Fruit fly (Drosophila melanogaster) whole organism, prepupa: ENCODE measurements around the gene bark.

Experiments used
- Blimp-1 ChIP-seq: fragments of 200-800 bp; sonication (Bioruptor generic); optimal IDR thresholded peaks from 3 replicates; lab custom pipeline; 2017; ENCODE audit warnings: missing biosample characterization, missing genetic modification characterization, mild to moderate bottlenecking, moderate library complexity, missing genetic modification reagents
- CG16779 ChIP-seq: fragments of 200-800 bp; sonication (Bioruptor generic); optimal IDR thresholded peaks from 3 replicates; lab custom pipeline; 2017; ENCODE audit warnings: missing biosample characterization, mild to moderate bottlenecking, missing genetic modification characterization
- CG3919 ChIP-seq: fragments of 200-800 bp; sonication (Bioruptor generic); optimal IDR thresholded peaks from 3 replicates; lab custom pipeline; 2016; ENCODE audit warnings: missing biosample characterization, missing genetic modification characterization
- CG4318 ChIP-seq: fragments of 200-800 bp; sonication (Bioruptor generic); optimal IDR thresholded peaks from 3 replicates; lab custom pipeline; 2017; ENCODE audit warnings: missing biosample characterization, mild to moderate bottlenecking, missing genetic modification characterization
- CG6854 ChIP-seq: fragments of 200-800 bp; sonication (Bioruptor generic); optimal IDR thresholded peaks from 2 replicates; lab custom pipeline; 2017; ENCODE audit warnings: missing biosample characterization, mild to moderate bottlenecking, missing genetic modification characterization
- CG8632 ChIP-seq: fragments of 200-800 bp; sonication (Bioruptor generic); optimal IDR thresholded peaks from 3 replicates; lab custom pipeline; 2016; ENCODE audit warnings: missing biosample characterization, missing genetic modification characterization
- Eip78C ChIP-seq: fragments of 200-800 bp; sonication (Bioruptor generic); peaks from one replicate; lab custom pipeline; 2016; ENCODE audit warnings: missing biosample characterization, missing genetic modification characterization
- Gug ChIP-seq: fragments of 200-800 bp; sonication (Bioruptor generic); IDR thresholded peaks from 2 replicates; pipeline ENCODE4 v1.3.6; 2022; ENCODE audit warnings: missing biosample characterization, missing genetic modification characterization
- Met ChIP-seq: fragments of 200-800 bp; sonication (Bioruptor generic); optimal IDR thresholded peaks from 3 replicates; lab custom pipeline; 2016; ENCODE audit warnings: missing biosample characterization, missing genetic modification characterization
- fkh ChIP-seq: fragments of 200-800 bp; sonication (Bioruptor generic); optimal IDR thresholded peaks from 3 replicates; lab custom pipeline; 2017; ENCODE audit warnings: missing biosample characterization, mild to moderate bottlenecking, missing genetic modification characterization, moderate library complexity
- net ChIP-seq: fragments of 200-800 bp; sonication (Bioruptor generic); optimal IDR thresholded peaks from 3 replicates; lab custom pipeline; 2016; ENCODE audit warnings: missing biosample characterization, missing genetic modification characterization

- no peak for TF ChIP-seq Gug (GFP tag; lab: Robert Waterston, UW)
- TF ChIP-seq CG6854 (GFP tag; lab: Kevin White, UChicago): no peak
- no peak for TF ChIP-seq CG16779
- no peak for TF ChIP-seq net (GFP tag; lab: Kevin White, UChicago)
- no peak for TF ChIP-seq Blimp-1 (GFP tag; lab: Kevin White, UChicago)
- TF ChIP-seq CG3919 (GFP tag; lab: Kevin White, UChicago): no peak
- no peak for TF ChIP-seq Met (GFP tag; lab: Kevin White, UChicago)
- no peak for TF ChIP-seq fkh (GFP tag; lab: Kevin White, UChicago)
- no peak for TF ChIP-seq CG8632
- TF ChIP-seq CG4318: no peak
- no peak for TF ChIP-seq Eip78C (GFP tag; lab: Kevin White, UChicago)
Measured at dm6 chr2L:3756831-3757351, 30.1 kb upstream of the bark start, which contains the start of gene CG43707.
